Worm (Caenorhabditis elegans) whole organism, L4 larva: Measurements from ENCODE around the gene rps-21.

Source experiments
- D1046.2 ChIP-seq: fragments of 200-800 bp; sonication (Bioruptor generic); IDR thresholded peaks from 2 replicates; pipeline ENCODE4 v1.3.6; 2022; ENCODE audit warnings: missing genetic modification characterization, missing compliant biosample characterization
- F37D6.2 ChIP-seq: sonication (generic microtip); optimal IDR thresholded peaks from 2 replicates; lab custom pipeline; 2016; ENCODE audit warnings: mild to moderate bottlenecking, missing genetic modification characterization, missing compliant biosample characterization
- F44E2.7 ChIP-seq: fragments of 200-800 bp; sonication (Bioruptor generic); IDR thresholded peaks from 2 replicates; pipeline ENCODE4 v2.1.2; 2022; ENCODE audit warnings: missing genetic modification characterization, missing compliant biosample characterization
- R02D3.7 ChIP-seq: fragments of 150-350 bp; sonication (generic microtip); optimal IDR thresholded peaks from 3 replicates; lab custom pipeline; 2014; ENCODE audit warnings: missing biosample characterization, missing genetic modification characterization
- T20F7.1 ChIP-seq: fragments of 200-800 bp; sonication (Bioruptor generic); optimal IDR thresholded peaks from 2 replicates; lab custom pipeline; 2018; ENCODE audit warnings: mild to moderate bottlenecking, missing genetic modification characterization, missing compliant biosample characterization
- Y5F2A.4 ChIP-seq: fragments of 200-800 bp; sonication (Bioruptor generic); optimal IDR thresholded peaks from 2 replicates; lab custom pipeline; 2018; ENCODE audit warnings: mild to moderate bottlenecking, missing genetic modification characterization, missing compliant biosample characterization
- arid-1 ChIP-seq: fragments of 200-800 bp; sonication (Bioruptor generic); conservative IDR thresholded peaks from 2 replicates; pipeline ENCODE4 v1.3.6; 2022; ENCODE audit warnings: missing genetic modification reagents, missing genetic modification characterization, missing compliant biosample characterization
- ceh-20 ChIP-seq: fragments of 200-800 bp; sonication (Bioruptor generic); IDR thresholded peaks from 2 replicates; pipeline ENCODE4 v1.3.6; 2022; ENCODE audit warnings: missing genetic modification reagents, missing genetic modification characterization, missing compliant biosample characterization
- ceh-28 ChIP-seq: fragments of 150-350 bp; optimal IDR thresholded peaks from 2 replicates; lab custom pipeline; 2014; ENCODE audit warnings: missing biosample characterization, missing genetic modification reagents, missing genetic modification characterization
- ceh-32 ChIP-seq: sonication (generic microtip); optimal IDR thresholded peaks from 2 replicates; lab custom pipeline; 2016; ENCODE audit warnings: mild to moderate bottlenecking, missing genetic modification characterization, missing compliant biosample characterization; ENCODE audit not compliant: poor library complexity
- ceh-44 ChIP-seq: fragments of 200-800 bp; sonication (Bioruptor generic); IDR thresholded peaks from 2 replicates; pipeline ENCODE4 v1.3.6; 2022; ENCODE audit warnings: missing genetic modification reagents, missing genetic modification characterization, missing compliant biosample characterization
- daf-12 ChIP-seq: fragments of 150-350 bp; optimal IDR thresholded peaks from 2 replicates; lab custom pipeline; 2014; ENCODE audit warnings: missing biosample characterization, missing genetic modification reagents, missing genetic modification characterization
- daf-16 ChIP-seq, 3 experiments: sonication (generic microtip); optimal IDR thresholded peaks; 2 replicates each; lab custom pipeline; 2016 to 2017; ENCODE audit warnings: missing genetic modification characterization in 3 of 3, missing genetic modification reagents in 3 of 3, mild to moderate bottlenecking in 2 of 3, missing compliant biosample characterization in 2 of 3, missing biosample characterization in 1 of 3, moderate library complexity in 1 of 3
- daf-8 ChIP-seq: fragments of 200-800 bp; sonication (Bioruptor generic); IDR thresholded peaks from 2 replicates; pipeline ENCODE4 v1.3.6; 2022; ENCODE audit warnings: missing genetic modification characterization, missing compliant biosample characterization
- dmd-6 ChIP-seq: fragments of 200-800 bp; sonication (Bioruptor generic); IDR thresholded peaks from 2 replicates; pipeline ENCODE4 v1.3.6; 2022; ENCODE audit warnings: missing genetic modification reagents, missing genetic modification characterization, missing compliant biosample characterization
- duxl-1 ChIP-seq: sonication (generic microtip); optimal IDR thresholded peaks from 2 replicates; lab custom pipeline; 2016; ENCODE audit warnings: mild to moderate bottlenecking, missing genetic modification characterization, moderate library complexity, missing compliant biosample characterization; ENCODE audit not compliant: poor library complexity
- fos-1 ChIP-seq: fragments of 150-350 bp; optimal IDR thresholded peaks from 2 replicates; lab custom pipeline; 2014; ENCODE audit warnings: missing biosample characterization, missing genetic modification characterization
- hlh-30 ChIP-seq: sonication (generic microtip); optimal IDR thresholded peaks from 2 replicates; lab custom pipeline; 2017; ENCODE audit warnings: antibody characterized with exemption, mild to moderate bottlenecking, missing genetic modification characterization, missing compliant biosample characterization; ENCODE audit not compliant: insufficient read depth
- jun-1 ChIP-seq: fragments of 150-350 bp; optimal IDR thresholded peaks from 2 replicates; lab custom pipeline; 2014; ENCODE audit warnings: missing biosample characterization, missing genetic modification reagents, missing genetic modification characterization
- lir-3 ChIP-seq: sonication (generic microtip); optimal IDR thresholded peaks from 2 replicates; lab custom pipeline; 2016; ENCODE audit warnings: mild to moderate bottlenecking, missing genetic modification characterization, missing compliant biosample characterization
- lsy-2 ChIP-seq, 2 experiments: fragments of 150-350 bp in 1 of 2; sonication (generic microtip) in 1 of 2; optimal IDR thresholded peaks; 2 replicates each; lab custom pipeline; 2014 to 2017; ENCODE audit warnings: missing biosample characterization in 2 of 2, missing genetic modification characterization in 2 of 2
- nhr-102 ChIP-seq: sonication (generic microtip); optimal IDR thresholded peaks from 2 replicates; lab custom pipeline; 2016; ENCODE audit warnings: mild to moderate bottlenecking, missing genetic modification characterization, moderate library complexity, missing compliant biosample characterization
- nhr-11 ChIP-seq: fragments of 150-350 bp; optimal IDR thresholded peaks from 2 replicates; lab custom pipeline; 2014; ENCODE audit warnings: missing biosample characterization, missing genetic modification characterization
- nhr-237 ChIP-seq: sonication (generic microtip); optimal IDR thresholded peaks from 2 replicates; lab custom pipeline; 2017; ENCODE audit warnings: missing biosample characterization, missing genetic modification characterization
- nhr-28 ChIP-seq: fragments of 150-350 bp; optimal IDR thresholded peaks from 2 replicates; lab custom pipeline; 2014; ENCODE audit warnings: missing biosample characterization, missing genetic modification characterization
- nhr-42 ChIP-seq: fragments of 200-800 bp; sonication (Bioruptor generic); IDR thresholded peaks from 2 replicates; pipeline ENCODE4 v1.3.6; 2022; ENCODE audit warnings: missing genetic modification characterization, missing compliant biosample characterization
- nhr-48 ChIP-seq: sonication (generic microtip); optimal IDR thresholded peaks from 2 replicates; lab custom pipeline; 2016; ENCODE audit warnings: mild to moderate bottlenecking, missing genetic modification characterization, missing compliant biosample characterization
- nhr-6 ChIP-seq: fragments of 150-350 bp; optimal IDR thresholded peaks from 2 replicates; lab custom pipeline; 2014; ENCODE audit warnings: missing biosample characterization, missing genetic modification characterization
- nhr-76 ChIP-seq: fragments of 150-350 bp; optimal IDR thresholded peaks from 2 replicates; lab custom pipeline; 2014; ENCODE audit warnings: missing biosample characterization, missing genetic modification characterization
- php-3 ChIP-seq: fragments of 200-800 bp; sonication (Bioruptor generic); IDR thresholded peaks from 2 replicates; pipeline ENCODE4 v1.3.6; 2022; ENCODE audit warnings: missing genetic modification reagents, missing genetic modification characterization, missing compliant biosample characterization
- saeg-2 ChIP-seq: fragments of 200-800 bp; sonication (Bioruptor generic); IDR thresholded peaks from 2 replicates; pipeline ENCODE4 v1.3.6; 2022; ENCODE audit warnings: missing genetic modification reagents, missing genetic modification characterization, missing compliant biosample characterization
- spr-3 ChIP-seq: fragments of 200-800 bp; sonication (Bioruptor generic); optimal IDR thresholded peaks from 2 replicates; lab custom pipeline; 2018; ENCODE audit warnings: mild to moderate bottlenecking, missing genetic modification characterization, missing compliant biosample characterization
- tra-1 ChIP-seq: fragments of 200-800 bp; sonication (Bioruptor generic); IDR thresholded peaks from 2 replicates; pipeline ENCODE4 v1.3.6; 2022; ENCODE audit warnings: missing genetic modification reagents, missing genetic modification characterization, missing compliant biosample characterization
- vab-7 ChIP-seq: fragments of 200-800 bp; sonication (Bioruptor generic); IDR thresholded peaks from 2 replicates; pipeline ENCODE4 v1.3.6; 2022; ENCODE audit warnings: missing genetic modification reagents, missing genetic modification characterization, missing compliant biosample characterization
- zfp-2 ChIP-seq: sonication (generic microtip); optimal IDR thresholded peaks from 2 replicates; lab custom pipeline; 2016; ENCODE audit warnings: mild to moderate bottlenecking, missing genetic modification characterization, missing compliant biosample characterization
- zfp-3 ChIP-seq: fragments of 200-800 bp; sonication (Bioruptor generic); conservative IDR thresholded peaks from 2 replicates; pipeline ENCODE4 v1.3.6; 2022; ENCODE audit warnings: missing genetic modification reagents, missing genetic modification characterization, missing compliant biosample characterization
- zip-2 ChIP-seq: fragments of 150-350 bp; optimal IDR thresholded peaks from 2 replicates; lab custom pipeline; 2014; ENCODE audit warnings: missing biosample characterization, missing genetic modification characterization
- ztf-7 ChIP-seq: fragments of 150-350 bp; optimal IDR thresholded peaks from 2 replicates; lab custom pipeline; 2014; ENCODE audit warnings: missing biosample characterization, missing genetic modification characterization

Gene rps-21

ce11 chrIII:7226607-7227006 lies 37.2 kb upstream of the rps-21 start, which contains the start of gene hsp-75:
TSS of gene hsp-75 (minus strand) at chrIII:7226707.
- TF ChIP-seq vab-7 (GFP tag; lab: Robert Waterston, UW) (no peak), daf-12 (tag; lab: Kevin White, UChicago) (no peak), nhr-28 (tag; lab: Kevin White, UChicago) (no peak), jun-1 (tag; lab: Kevin White, UChicago) (no peak), F44E2.7 (GFP tag; lab: Robert Waterston, UW) (no peak)

ce11 chrIII:7223029-7223428 lies 33.6 kb upstream of the rps-21 start, which contains the start of gene der-2:
TSS of gene der-2 (minus strand) at chrIII:7223129.
- TF ChIP-seq zfp-2 (tag; lab: Kevin White, UChicago), result no peak
- no peak for TF ChIP-seq saeg-2
- TF ChIP-seq zip-2, result no peak
- no peak for TF ChIP-seq ceh-44 (GFP tag; lab: Robert Waterston, UW)
- TF ChIP-seq nhr-11 (tag; lab: Kevin White, UChicago), result no peak
- no peak for TF ChIP-seq hlh-30 (tag; lab: Kevin White, UChicago)
- TF ChIP-seq zfp-3 (GFP tag; lab: Robert Waterston, UW), result no peak
- TF ChIP-seq F37D6.2, result no peak

ce11 chrIII:7221103-7221502 lies 31.7 kb upstream of the rps-21 start:
- no peak for TF ChIP-seq ceh-44 (GFP tag; lab: Robert Waterston, UW)
- TF ChIP-seq lsy-2 (tag; optimal IDR thresholded peaks at IDR 0.05; lab: Kevin White, UChicago), result peak in 1 of 2 experiments; percentile 52
- no peak for TF ChIP-seq nhr-6 (tag; lab: Kevin White, UChicago)
- no peak for TF ChIP-seq nhr-48
- TF ChIP-seq daf-8 (GFP tag; lab: Robert Waterston, UW), result no peak
- TF ChIP-seq D1046.2, result no peak
- no peak for TF ChIP-seq nhr-11 (tag; lab: Kevin White, UChicago)
- TF ChIP-seq nhr-102 (tag; lab: Kevin White, UChicago), result peak; percentile 23
- no peak for TF ChIP-seq nhr-237 (tag; lab: Kevin White, UChicago)
- TF ChIP-seq ceh-32 (tag; lab: Kevin White, UChicago), result no peak
- TF ChIP-seq tra-1 (GFP tag; lab: Robert Waterston, UW), result no peak
- no peak for TF ChIP-seq lir-3 (tag; lab: Kevin White, UChicago)
- no peak for TF ChIP-seq fos-1 (tag; lab: Kevin White, UChicago)
- TF ChIP-seq Y5F2A.4 (GFP tag; lab: Kevin White, UChicago), result no peak
- TF ChIP-seq spr-3, result no peak
- TF ChIP-seq duxl-1 (tag; lab: Kevin White, UChicago), result peak; percentile 16
- no peak for TF ChIP-seq T20F7.1
- TF ChIP-seq R02D3.7 (tag; lab: Kevin White, UChicago), result peak; percentile 65
- TF ChIP-seq arid-1 (GFP tag; lab: Robert Waterston, UW), result no peak
- no peak for TF ChIP-seq ceh-20 (GFP tag; lab: Robert Waterston, UW)
- no peak for TF ChIP-seq dmd-6 (GFP tag; lab: Robert Waterston, UW)
- TF ChIP-seq daf-16 (GFP tag; optimal IDR thresholded peaks at IDR 0.05; lab: Kevin White, UChicago), result no peak
- TF ChIP-seq daf-16 (tag; optimal IDR thresholded peaks at IDR 0.05; lab: Kevin White, UChicago), result peak; percentile 1
- TF ChIP-seq ztf-7 (tag; lab: Kevin White, UChicago), result no peak
- TF ChIP-seq nhr-76 (tag; lab: Kevin White, UChicago), result no peak
- no peak for TF ChIP-seq nhr-42
- TF ChIP-seq ceh-28 (tag; lab: Kevin White, UChicago), result no peak
- no peak for TF ChIP-seq php-3 (GFP tag; lab: Robert Waterston, UW)
